Worm (Caenorhabditis elegans) whole organism, L2 larva: ENCODE measurements around the gene T28A11.17.

Experiments used
- C34F6.9 ChIP-seq: fragments of 150-350 bp; optimal IDR thresholded peaks from 2 replicates; lab custom pipeline; 2014; ENCODE audit warnings: missing biosample characterization, missing genetic modification characterization
- ZK546.5 ChIP-seq: sonication (generic microtip); optimal IDR thresholded peaks from 2 replicates; lab custom pipeline; 2017; ENCODE audit warnings: missing biosample characterization, missing genetic modification characterization
- elt-1 ChIP-seq: fragments of 150-350 bp; optimal IDR thresholded peaks from 2 replicates; lab custom pipeline; 2014; ENCODE audit warnings: missing biosample characterization, missing genetic modification characterization
- nhr-12 ChIP-seq: fragments of 150-350 bp; optimal IDR thresholded peaks from 2 replicates; lab custom pipeline; 2014; ENCODE audit warnings: missing biosample characterization, missing genetic modification characterization
- nhr-237 ChIP-seq: fragments of 150-350 bp; optimal IDR thresholded peaks from 2 replicates; lab custom pipeline; 2014; ENCODE audit warnings: missing biosample characterization, missing genetic modification characterization
- nhr-6 ChIP-seq: fragments of 150-350 bp; optimal IDR thresholded peaks from 2 replicates; lab custom pipeline; 2014; ENCODE audit warnings: missing biosample characterization, missing genetic modification characterization
- peb-1 ChIP-seq: fragments of 150-350 bp; optimal IDR thresholded peaks from 2 replicates; lab custom pipeline; 2014; ENCODE audit warnings: missing biosample characterization, missing genetic modification characterization
- zag-1 ChIP-seq: fragments of 150-350 bp; optimal IDR thresholded peaks from 2 replicates; lab custom pipeline; 2014; ENCODE audit warnings: missing biosample characterization, missing genetic modification characterization
- ztf-11 ChIP-seq: sonication (generic microtip); optimal IDR thresholded peaks from 2 replicates; lab custom pipeline; 2017; ENCODE audit warnings: missing biosample characterization, missing genetic modification characterization

ce11 chrV:3301898-3302297, 35.8 kb upstream of the T28A11.17 start, which contains the start of gene srbc-1:
- no peak for TF ChIP-seq zag-1 (tag; lab: Kevin White, UChicago)
- TF ChIP-seq ZK546.5 (tag; lab: Kevin White, UChicago) = no peak
- TF ChIP-seq ztf-11 (tag; lab: Kevin White, UChicago) = no peak
- no peak for TF ChIP-seq C34F6.9 (tag; lab: Kevin White, UChicago)
- no peak for TF ChIP-seq nhr-237 (tag; lab: Kevin White, UChicago)
- no peak for TF ChIP-seq nhr-6
- TF ChIP-seq peb-1 = no peak
- TF ChIP-seq elt-1 (tag; lab: Kevin White, UChicago) = no peak
- TF ChIP-seq nhr-12 (tag; lab: Kevin White, UChicago) = no peak
